Worm (Caenorhabditis elegans) whole organism, early embryonic: ENCODE data around the gene clec-82.

Experiments
- B0310.2 ChIP-seq: sonication (generic microtip); optimal IDR thresholded peaks from 2 replicates; lab custom pipeline; 2016; ENCODE audit warnings: mild to moderate bottlenecking, missing genetic modification characterization, missing compliant biosample characterization
- F13C5.2 ChIP-seq: sonication (generic microtip); optimal IDR thresholded peaks from 2 replicates; lab custom pipeline; 2017; ENCODE audit warnings: mild to moderate bottlenecking, missing genetic modification characterization, inconsistent platforms, missing compliant biosample characterization
- aly-1 ChIP-seq: sonication (generic microtip); optimal IDR thresholded peaks from 2 replicates; lab custom pipeline; 2016; ENCODE audit warnings: missing genetic modification characterization, missing compliant biosample characterization
- ama-1 ChIP-seq: fragments of 150-350 bp; optimal IDR thresholded peaks from 2 replicates; lab custom pipeline; 2014
- ceh-13 ChIP-seq: fragments of 200-800 bp; sonication (Bioruptor generic); optimal IDR thresholded peaks from 2 replicates; lab custom pipeline; 2018; ENCODE audit warnings: mild to moderate bottlenecking, missing genetic modification characterization, missing compliant biosample characterization
- ets-7 ChIP-seq: sonication (generic microtip); optimal IDR thresholded peaks from 2 replicates; lab custom pipeline; 2016; ENCODE audit warnings: missing genotype, missing genetic modification characterization, missing compliant biosample characterization
- flt-1 ChIP-seq: fragments of 200-800 bp; sonication (Bioruptor generic); IDR thresholded peaks from 2 replicates; pipeline ENCODE4 v1.3.6; 2022; ENCODE audit warnings: missing genetic modification characterization, missing compliant biosample characterization
- hmbx-1 ChIP-seq: sonication (generic microtip); optimal IDR thresholded peaks from 2 replicates; lab custom pipeline; 2016; ENCODE audit warnings: mild to moderate bottlenecking, missing genetic modification characterization, missing compliant biosample characterization
- hnd-1 ChIP-seq: sonication (generic microtip); optimal IDR thresholded peaks from 2 replicates; lab custom pipeline; 2016; ENCODE audit warnings: missing genetic modification characterization, missing compliant biosample characterization
- scrt-1 ChIP-seq: fragments of 200-800 bp; sonication (Bioruptor generic); IDR thresholded peaks from 2 replicates; pipeline ENCODE4 v1.3.6; 2022; ENCODE audit warnings: missing genetic modification characterization, missing compliant biosample characterization
- tbx-11 ChIP-seq: fragments of 200-800 bp; sonication (Bioruptor generic); IDR thresholded peaks from 2 replicates; pipeline ENCODE4 v1.3.6; 2022; ENCODE audit warnings: missing genetic modification characterization, missing compliant biosample characterization
- tbx-37 ChIP-seq: fragments of 200-800 bp; sonication (Bioruptor generic); conservative IDR thresholded peaks from 2 replicates; pipeline ENCODE4 v1.3.6; 2022; ENCODE audit warnings: missing genetic modification reagents, missing genetic modification characterization, missing compliant biosample characterization

- TF ChIP-seq tbx-11 (GFP tag; lab: Robert Waterston, UW): no peak
- no peak for TF ChIP-seq ama-1
- no peak for TF ChIP-seq ets-7 (tag; lab: Kevin White, UChicago)
- TF ChIP-seq scrt-1 (GFP tag; lab: Robert Waterston, UW): no peak
- no peak for TF ChIP-seq flt-1 (GFP tag; lab: Robert Waterston, UW)
- TF ChIP-seq hmbx-1 (tag; lab: Kevin White, UChicago): no peak
- TF ChIP-seq F13C5.2 (tag; lab: Kevin White, UChicago): no peak
- no peak for TF ChIP-seq hnd-1 (tag; lab: Kevin White, UChicago)
- TF ChIP-seq B0310.2 (tag; lab: Kevin White, UChicago): no peak
- TF ChIP-seq aly-1 (tag; lab: Kevin White, UChicago): no peak
- TF ChIP-seq ceh-13 (GFP tag; lab: Kevin White, UChicago): no peak
- no peak for TF ChIP-seq tbx-37 (GFP tag; lab: Robert Waterston, UW)
Observed at ce11 chrIV:2817038-2817437, 18.4 kb upstream of the clec-82 start.
